Worm (Caenorhabditis elegans) whole organism, L1 larva: ENCODE data around the gene C54E10.6.

Experiments
- egl-13 ChIP-seq: sonication (generic microtip); optimal IDR thresholded peaks from 2 replicates; lab custom pipeline; 2016; ENCODE audit warnings: missing genotype, missing genetic modification reagents, missing genetic modification characterization, missing compliant biosample characterization
- elt-2 ChIP-seq: sonication (generic microtip); optimal IDR thresholded peaks from 2 replicates; lab custom pipeline; 2016; ENCODE audit warnings: missing genetic modification characterization, mild to moderate bottlenecking, inconsistent platforms, missing compliant biosample characterization, missing genetic modification reagents
- lin-39 ChIP-seq: fragments of 150-350 bp; optimal IDR thresholded peaks from 2 replicates; lab custom pipeline; 2014; ENCODE audit warnings: missing biosample characterization, missing genetic modification reagents, missing genetic modification characterization
- tlp-1 ChIP-seq: fragments of 150-350 bp; optimal IDR thresholded peaks from 2 replicates; lab custom pipeline; 2014; ENCODE audit warnings: missing biosample characterization, missing genetic modification characterization
- ztf-4 ChIP-seq: fragments of 150-350 bp; optimal IDR thresholded peaks from 2 replicates; lab custom pipeline; 2014; ENCODE audit warnings: missing biosample characterization, missing genetic modification characterization

DNA sequence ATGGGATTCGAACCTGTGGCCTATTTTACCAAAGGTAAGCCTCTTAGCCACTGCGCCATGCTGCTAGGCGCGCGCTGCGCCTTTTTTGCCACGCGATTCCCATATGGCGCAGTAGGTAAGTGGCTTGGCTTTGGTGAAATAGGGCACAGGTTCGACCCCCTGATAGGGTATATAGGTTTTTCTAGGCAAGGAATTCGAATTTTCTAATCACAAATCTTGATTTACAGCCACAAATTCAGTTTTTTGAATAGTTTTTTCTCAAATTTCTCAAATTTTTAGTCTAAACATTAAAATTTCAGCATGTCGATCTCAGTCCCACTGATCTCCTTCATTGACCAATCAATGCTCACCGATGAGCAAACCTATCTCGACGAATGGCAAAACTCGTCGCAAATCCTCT is 2.2 kb upstream of the C54E10.6 start, which contains the start of gene C54E10.3:
- TF ChIP-seq elt-2 (no peak), lin-39 (tag; lab: Kevin White, UChicago) (no peak), tlp-1 (no peak), egl-13 (tag; lab: Kevin White, UChicago) (no peak), ztf-4 (tag; lab: Kevin White, UChicago) (no peak)
